Fruit fly (Drosophila melanogaster): Measurements from ENCODE around the gene MFS10.

Gene MFS10

dm6 chrX:13131063-13131773 lies 2.4 kb downstream of the MFS10 start (continued):
- TF ChIP-seq Hey (tag; optimal IDR thresholded peaks at IDR 0.05) (peak; percentile 98), Nf-YC (tag; optimal IDR thresholded peaks at IDR 0.05) (peak; percentile 89), fd96Cb (tag; optimal IDR thresholded peaks at IDR 0.05) (peak; percentile 97), CG4282 (GFP tag; optimal IDR thresholded peaks at IDR 0.05) (peak; percentile 98), cwo (GFP tag; optimal IDR thresholded peaks at IDR 0.05) (peak; percentile 98), H2.0 (GFP tag; IDR thresholded peaks at IDR 0.05) (peak; percentile 99), zen (tag; optimal IDR thresholded peaks at IDR 0.05) (peak; percentile 93), odd (GFP tag; optimal IDR thresholded peaks at IDR 0.05) (peak; percentile 98), CG30431 (GFP tag; optimal IDR thresholded peaks at IDR 0.05) (peak; percentile 99), Dref (GFP tag; IDR thresholded peaks at IDR 0.05) (peak; percentile 58), Oli (tag; optimal IDR thresholded peaks at IDR 0.05) (peak; percentile 98), psq (GFP tag; optimal IDR thresholded peaks at IDR 0.05) (peak; percentile 93), CG34422 (GFP tag; IDR thresholded peaks at IDR 0.05) (peak; percentile 99), CG12391 (tag; optimal IDR thresholded peaks at IDR 0.05) (peak; percentile 99), CG16863 (GFP tag; optimal IDR thresholded peaks at IDR 0.05) (peak; percentile 99), CG30020 (tag; optimal IDR thresholded peaks at IDR 0.05) (peak; percentile 80), CG1602 (GFP tag; optimal IDR thresholded peaks at IDR 0.05) (peak; percentile 98), CG15601 (tag; optimal IDR thresholded peaks at IDR 0.05) (peak; percentile 94), MTF-1 (GFP tag; optimal IDR thresholded peaks at IDR 0.05; ENCODE audit: borderline replicate concordance) (peak; percentile 96), gt (GFP tag; IDR thresholded peaks at IDR 0.05) (peak; percentile 97), Side (GFP tag; optimal IDR thresholded peaks at IDR 0.05) (peak; percentile 99), pum (GFP tag; optimal IDR thresholded peaks at IDR 0.05) (peak; percentile 99), CG7786 (GFP tag; optimal IDR thresholded peaks at IDR 0.05) (peak; percentile 99), Chrac-16 (GFP tag; optimal IDR thresholded peaks at IDR 0.05) (peak; percentile 99), BtbVII (GFP tag; optimal IDR thresholded peaks at IDR 0.05) (peak; percentile 99), CG7271 (tag; optimal IDR thresholded peaks at IDR 0.05) (peak; percentile 23), CG17829 (tag; optimal IDR thresholded peaks at IDR 0.05) (peak; percentile 98), Aef1 (GFP tag; IDR thresholded peaks at IDR 0.05) (peak; percentile 100), Dbx (GFP tag; IDR thresholded peaks at IDR 0.05) (peak; percentile 99), cas (GFP tag; IDR thresholded peaks at IDR 0.05) (peak; percentile 98), CG11695 (GFP tag; IDR thresholded peaks at IDR 0.05) (peak; percentile 98), nerfin-1 (tag; optimal IDR thresholded peaks at IDR 0.05) (peak; percentile 95), CG11398 (GFP tag; optimal IDR thresholded peaks at IDR 0.05) (peak; percentile 99), CG2889 (GFP tag; IDR thresholded peaks at IDR 0.05) (peak; percentile 99), ap (GFP tag; IDR thresholded peaks at IDR 0.05) (peak; percentile 98), trh (GFP tag; optimal IDR thresholded peaks at IDR 0.05) (peak; percentile 95), CrebB (tag; optimal IDR thresholded peaks at IDR 0.05) (peak; percentile 98), gfzf (GFP tag; optimal IDR thresholded peaks at IDR 0.05) (peak; percentile 35), Fer3 (tag; optimal IDR thresholded peaks at IDR 0.05) (peak; percentile 98), knrl (GFP tag; IDR thresholded peaks at IDR 0.05; ENCODE audit: partially characterized antibody) (peak; percentile 48; the same call in 1 of the 3 replicates), CG8765 (GFP tag; IDR thresholded peaks at IDR 0.05) (peak; percentile 99), CG16779 (GFP tag; IDR thresholded peaks at IDR 0.05) (peak; percentile 99), CG2199 (GFP tag; IDR thresholded peaks at IDR 0.05) (peak; percentile 99), CG1233 (GFP tag; optimal IDR thresholded peaks at IDR 0.05) (peak; percentile 98), hbn (GFP tag; IDR thresholded peaks at IDR 0.05; ENCODE audit: partially characterized antibody) (no peak; the same call in 1 of the 2 replicates), dpn (GFP tag; optimal IDR thresholded peaks at IDR 0.05) (peak; percentile 99 to 100), seq (GFP tag; IDR thresholded peaks at IDR 0.05) (peak; percentile 99), chinmo (GFP tag; IDR thresholded peaks at IDR 0.05; ENCODE audit: partially characterized antibody) (peak; percentile 88; the same call in 3 of the 4 replicates), CG3838 (GFP tag; optimal IDR thresholded peaks at IDR 0.05) (peak; percentile 97)

Measured in whole organism, embryonic.